Worm (Caenorhabditis elegans): ENCODE data around the gene amph-1.

- TF ChIP-seq him-1 (tag; optimal IDR thresholded peaks at IDR 0.05) (no peak), W03F9.2 (tag; optimal IDR thresholded peaks at IDR 0.05) (no peak)
Observed at ce11 chrIV:9641925-9642324, 5.7 kb downstream of the amph-1 start, which contains the start of gene del-2.

All from whole organism, L4/young adult.